Worm (Caenorhabditis elegans): ENCODE results near the gene aat-6.
A peak's percentile ranks its signal among the peaks of the same experiment; 100 is the strongest.

aat-6 gene

ce11 chrV:11520215-11520614, 49.8 kb upstream of the aat-6 start, which contains the start of the genes C55A6.11 and C55A6.7:
Gene C55A6.11 (plus strand): TSS chrV:11520515.
Gene C55A6.7 (minus strand): TSS chrV:11520530.
- TF ChIP-seq daf-16 (GFP tag; optimal IDR thresholded peaks at IDR 0.05) (no peak), daf-16 (tag; optimal IDR thresholded peaks at IDR 0.05) (peak; percentile 29), unc-62 (GFP tag; optimal IDR thresholded peaks at IDR 0.05 in 1 of 2) (peak in 1 of 2 experiments; percentile 86), unc-62 (tag; optimal IDR thresholded peaks at IDR 0.05) (no peak), zfp-2 (tag; optimal IDR thresholded peaks at IDR 0.05) (no peak)

- TF ChIP-seq rbr-2 (tag; optimal IDR thresholded peaks at IDR 0.05) (no peak), ztf-11 (tag; optimal IDR thresholded peaks at IDR 0.05) (no peak), F26F4.8 (GFP tag; conservative IDR thresholded peaks at IDR 0.05) (no peak), tag-97 (GFP tag; IDR thresholded peaks at IDR 0.05) (no peak), nhr-6 (tag; optimal IDR thresholded peaks at IDR 0.05) (no peak), lin-38 (GFP tag; IDR thresholded peaks at IDR 0.05) (no peak), spr-1 (tag; optimal IDR thresholded peaks at IDR 0.05) (no peak), unc-130 (GFP tag; optimal IDR thresholded peaks at IDR 0.05) (no peak), spr-3 (GFP tag; optimal IDR thresholded peaks at IDR 0.05) (no peak), pha-4 (GFP tag; IDR thresholded peaks at IDR 0.05) (no peak), pha-4 (tag; optimal IDR thresholded peaks at IDR 0.05) (no peak), aly-2 (tag; optimal IDR thresholded peaks at IDR 0.05) (no peak)
Measured at ce11 chrV:11517789-11518188, 47.3 kb upstream of the aat-6 start, which contains the start of gene C55A6.4. Gene C55A6.4 (minus strand): TSS chrV:11517889.

ce11 chrV:11516141-11516591, 45.7 kb upstream of the aat-6 start, which contains the start of gene sdz-8:
Gene sdz-8 (minus strand): TSS chrV:11516191.
- TF ChIP-seq nhr-11 (tag; optimal IDR thresholded peaks at IDR 0.05) (no peak), daf-16 (GFP tag; optimal IDR thresholded peaks at IDR 0.05) (no peak), daf-16 (tag; optimal IDR thresholded peaks at IDR 0.05) (peak; percentile 44), nhr-28 (tag; optimal IDR thresholded peaks at IDR 0.05) (peak; percentile 76)

ce11 chrV:11515145-11515544, 44.7 kb upstream of the aat-6 start:
- TF ChIP-seq unc-62 (GFP tag; optimal IDR thresholded peaks at IDR 0.05 in 1 of 2) (peak in 1 of 2 experiments; percentile 98), unc-62 (tag; optimal IDR thresholded peaks at IDR 0.05) (no peak), nhr-237 (tag; optimal IDR thresholded peaks at IDR 0.05) (no peak), ZK337.2 (GFP tag; IDR thresholded peaks at IDR 0.05) (no peak)

ce11 chrV:11514677-11515076, 44.2 kb upstream of the aat-6 start, which contains the start of gene C55A6.6:
Gene C55A6.6 (minus strand): TSS chrV:11514737.
- TF ChIP-seq pqm-1 (tag; optimal IDR thresholded peaks at IDR 0.05) (peak; percentile 4), fkh-10 (GFP tag; optimal IDR thresholded peaks at IDR 0.05) (no peak), nhr-28 (tag; optimal IDR thresholded peaks at IDR 0.05) (peak; percentile 81), daf-16 (GFP tag; optimal IDR thresholded peaks at IDR 0.05) (no peak), daf-16 (tag; optimal IDR thresholded peaks at IDR 0.05) (peak; percentile 15), lim-7 (GFP tag; IDR thresholded peaks at IDR 0.05) (no peak)

- TF ChIP-seq nhr-28 (tag; optimal IDR thresholded peaks at IDR 0.05) (no peak), unc-62 (GFP tag; optimal IDR thresholded peaks at IDR 0.05 in 1 of 2) (peak in 1 of 2 experiments; percentile 34), unc-62 (tag; optimal IDR thresholded peaks at IDR 0.05) (no peak), lir-3 (tag; optimal IDR thresholded peaks at IDR 0.05) (no peak), Y105C5A.15 (GFP tag; IDR thresholded peaks at IDR 0.05) (no peak), dmd-6 (GFP tag; IDR thresholded peaks at IDR 0.05) (no peak), daf-16 (GFP tag; optimal IDR thresholded peaks at IDR 0.05) (no peak), daf-16 (tag; optimal IDR thresholded peaks at IDR 0.05) (peak; percentile 9), lsy-2 (tag; optimal IDR thresholded peaks at IDR 0.05) (no peak), daf-8 (GFP tag; IDR thresholded peaks at IDR 0.05) (no peak)
Measured at ce11 chrV:11513432-11513831, 43.0 kb upstream of the aat-6 start, which contains the start of gene C55A6.3. Gene C55A6.3 (minus strand): TSS chrV:11513532.

ce11 chrV:11508773-11509172, 38.3 kb upstream of the aat-6 start, which contains the start of gene ttll-5:
Gene ttll-5 (plus strand): TSS chrV:11509060.
- TF ChIP-seq nhr-28 (tag; optimal IDR thresholded peaks at IDR 0.05) (peak; percentile 36), nhr-25 (tag; optimal IDR thresholded peaks at IDR 0.05; ENCODE audit: borderline replicate concordance, insufficient read depth) (peak; percentile 8), nhr-11 (tag; optimal IDR thresholded peaks at IDR 0.05) (no peak), egl-27 (tag; optimal IDR thresholded peaks at IDR 0.05) (no peak), dmd-8 (GFP tag; IDR thresholded peaks at IDR 0.05) (no peak), R02D3.7 (tag; optimal IDR thresholded peaks at IDR 0.05) (no peak), zfp-3 (GFP tag; conservative IDR thresholded peaks at IDR 0.05) (no peak)
